ENCODE assay signal across 2 worm cellular contexts in genomic region chrII:334828-335227, ce11.
TF ChIP-seq lines count a peak whose summit lies in the region.

No protein-coding gene starts in this region.

TF ChIP-seq in whole organism, L1 larva, 84 proteins besides CTCF, POLR2A, EP300 and RAD21:
- TF ChIP-seq fkh-8 (tag; optimal IDR thresholded peaks at IDR 0.05; lab: Kevin White, UChicago) (peak; percentile 79), ztf-4 (tag; optimal IDR thresholded peaks at IDR 0.05; lab: Kevin White, UChicago) (no peak), pax-3 (tag; optimal IDR thresholded peaks at IDR 0.05; lab: Kevin White, UChicago) (peak; percentile 75), nhr-47 (tag; optimal IDR thresholded peaks at IDR 0.05; lab: Kevin White, UChicago) (peak; percentile 13), nhr-11 (tag; optimal IDR thresholded peaks at IDR 0.05; lab: Kevin White, UChicago) (peak; percentile 48), C16A3.4 (tag; optimal IDR thresholded peaks at IDR 0.05; lab: Kevin White, UChicago) (no peak)

TF ChIP-seq in whole organism, L2 larva, 48 proteins besides CTCF, POLR2A, EP300 and RAD21:
- TF ChIP-seq lsy-2 (tag; optimal IDR thresholded peaks at IDR 0.05; lab: Kevin White, UChicago) (no peak), unc-39 (tag; optimal IDR thresholded peaks at IDR 0.05; lab: Kevin White, UChicago) (no peak), nhr-21 (tag; optimal IDR thresholded peaks at IDR 0.05; lab: Kevin White, UChicago) (peak; percentile 23), lin-39 (tag; optimal IDR thresholded peaks at IDR 0.05; lab: Kevin White, UChicago) (no peak)

Comparison
In these comparisons a context has a peak if more than half of its experiments do, and no peak if none do; other contexts are left out.
1. Of the 22 proteins assayed by ChIP-seq in both whole organism, L1 larva and whole organism, L2 larva: peak only in whole organism, L1 larva: nhr-11; only in whole organism, L2 larva: none; in both: none; in neither: 21.